Fruit fly (Drosophila melanogaster) whole organism, embryonic: Measurements from ENCODE around the gene Fas1.

Source experiments
- Awh ChIP-seq: fragments of 200-800 bp; sonication (Bioruptor generic); IDR thresholded peaks from 2 replicates; pipeline ENCODE4, ENCODE4 v1.3.6; 2022; ENCODE audit warnings: missing biosample characterization, missing genetic modification characterization
- B-H2 ChIP-seq: fragments of 200-800 bp; sonication (Bioruptor generic); optimal IDR thresholded peaks from 2 replicates; lab custom pipeline; 2018; ENCODE audit warnings: missing biosample characterization, mild to moderate bottlenecking, missing genetic modification characterization
- Bdp1 ChIP-seq: fragments of 200-800 bp; sonication (Bioruptor generic); optimal IDR thresholded peaks from 3 replicates; lab custom pipeline; 2016; ENCODE audit warnings: missing biosample characterization, missing genetic modification characterization
- C15 ChIP-seq: fragments of 200-800 bp; sonication (Bioruptor generic); IDR thresholded peaks from 3 replicates; pipeline ENCODE4 v1.3.6; 2022; ENCODE audit warnings: missing biosample characterization, missing genetic modification characterization
- CG1024 ChIP-seq: fragments of 200-800 bp; sonication (Bioruptor generic); IDR thresholded peaks from 2 replicates; pipeline ENCODE4 v1.3.6; 2022; ENCODE audit warnings: missing biosample characterization, missing genetic modification characterization
- CG10321 ChIP-seq: fragments of 200-800 bp; sonication (Bioruptor generic); IDR thresholded peaks from 2 replicates; pipeline ENCODE4 v1.3.6; 2022; ENCODE audit warnings: missing biosample characterization, missing genetic modification characterization
- CG12071 ChIP-seq: fragments of 200-800 bp; sonication (Bioruptor generic); optimal IDR thresholded peaks from 3 replicates; lab custom pipeline; 2018; ENCODE audit warnings: missing biosample characterization, mild to moderate bottlenecking, missing genetic modification characterization
- CG12104 ChIP-seq: fragments of 200-800 bp; sonication (Bioruptor generic); optimal IDR thresholded peaks from 3 replicates; lab custom pipeline; 2016; ENCODE audit warnings: missing biosample characterization, missing genetic modification characterization
- CG1792 ChIP-seq: fragments of 200-800 bp; sonication (Bioruptor generic); optimal IDR thresholded peaks from 2 replicates; lab custom pipeline; 2016; ENCODE audit warnings: missing biosample characterization, missing genetic modification characterization
- CG2889 ChIP-seq: fragments of 200-800 bp; sonication (Bioruptor generic); IDR thresholded peaks from 3 replicates; pipeline ENCODE4 v1.3.6; 2022; ENCODE audit warnings: missing biosample characterization, missing genetic modification characterization
- CG31388 ChIP-seq: fragments of 200-800 bp; sonication (Bioruptor generic); optimal IDR thresholded peaks from 2 replicates; lab custom pipeline; 2016; ENCODE audit warnings: missing biosample characterization, missing genetic modification characterization
- CG32532 ChIP-seq: fragments of 200-800 bp; sonication (Bioruptor generic); IDR thresholded peaks from 2 replicates; pipeline ENCODE4 v1.3.6; 2022; ENCODE audit warnings: missing biosample characterization, missing genetic modification characterization
- CG42726 ChIP-seq: fragments of 200-800 bp; sonication (Bioruptor generic); IDR thresholded peaks from 2 replicates; pipeline ENCODE4 v1.3.6; 2022; ENCODE audit warnings: missing biosample characterization, missing genetic modification characterization; ENCODE audit not compliant: partially characterized antibody
- CG4328 ChIP-seq: fragments of 200-800 bp; sonication (Bioruptor generic); optimal IDR thresholded peaks from 3 replicates; lab custom pipeline; 2017; ENCODE audit warnings: missing biosample characterization, missing genetic modification reagents, missing genetic modification characterization
- CG4730 ChIP-seq: fragments of 200-800 bp; sonication (Bioruptor generic); IDR thresholded peaks from 2 replicates; pipeline ENCODE4 v1.3.6; 2022; ENCODE audit warnings: missing biosample characterization, missing genetic modification characterization
- CG6791 ChIP-seq: fragments of 200-800 bp; sonication (Bioruptor generic); IDR thresholded peaks from 3 replicates; pipeline ENCODE4 v1.3.6; 2022; ENCODE audit warnings: missing biosample characterization, missing genetic modification characterization; ENCODE audit not compliant: partially characterized antibody
- CG8281 ChIP-seq: fragments of 200-800 bp; sonication (Bioruptor generic); optimal IDR thresholded peaks from 2 replicates; lab custom pipeline; 2018; ENCODE audit warnings: missing biosample characterization, mild to moderate bottlenecking, missing genetic modification characterization, moderate library complexity
- CG9609 ChIP-seq: fragments of 200-800 bp; sonication (Bioruptor generic); optimal IDR thresholded peaks from 3 replicates; lab custom pipeline; 2016; ENCODE audit warnings: missing biosample characterization, missing genetic modification characterization
- CG9876 ChIP-seq: fragments of 200-800 bp; sonication (Bioruptor generic); optimal IDR thresholded peaks from 2 replicates; lab custom pipeline; 2016; ENCODE audit warnings: missing biosample characterization, missing genetic modification characterization
- CG9932 ChIP-seq: fragments of 200-800 bp; sonication (Bioruptor generic); IDR thresholded peaks from 2 replicates; pipeline ENCODE4 v1.3.6; 2022; ENCODE audit warnings: missing biosample characterization, missing genetic modification characterization
- D19B ChIP-seq: fragments of 200-800 bp; sonication (Bioruptor generic); optimal IDR thresholded peaks from 2 replicates; lab custom pipeline; 2017; ENCODE audit warnings: missing biosample characterization, mild to moderate bottlenecking, missing genetic modification characterization
- Doc2 ChIP-seq: fragments of 200-800 bp; sonication (Bioruptor generic); IDR thresholded peaks from 2 replicates; pipeline ENCODE4 v1.3.6; 2022; ENCODE audit warnings: missing biosample characterization, missing genetic modification characterization
- H15 ChIP-seq: fragments of 200-800 bp; sonication (Bioruptor generic); IDR thresholded peaks from 3 replicates; pipeline ENCODE4 v1.3.6; 2022; ENCODE audit warnings: missing biosample characterization, missing genetic modification characterization
- H2.0 ChIP-seq: fragments of 200-800 bp; sonication (Bioruptor generic); IDR thresholded peaks from 2 replicates; pipeline ENCODE4 v1.3.6; 2022; ENCODE audit warnings: missing biosample characterization, missing genetic modification characterization
- HmgZ ChIP-seq: fragments of 200-800 bp; sonication (Bioruptor generic); optimal IDR thresholded peaks from 2 replicates; lab custom pipeline; 2018; ENCODE audit warnings: missing biosample characterization, mild to moderate bottlenecking, missing genetic modification characterization
- PHDP ChIP-seq: fragments of 200-800 bp; sonication (Bioruptor generic); optimal IDR thresholded peaks from 3 replicates; lab custom pipeline; 2018; ENCODE audit warnings: missing biosample characterization, mild to moderate bottlenecking, missing genetic modification characterization, moderate library complexity
- Pdp1 ChIP-seq, 2 experiments: fragments of 200-800 bp; sonication (Bioruptor generic); optimal IDR thresholded peaks; 3 replicates each; lab custom pipeline; 2016; ENCODE audit warnings: missing biosample characterization in 2 of 2, missing genetic modification characterization in 2 of 2, mild to moderate bottlenecking in 1 of 2, moderate library complexity in 1 of 2
- Stat92E ChIP-seq, 3 experiments: fragments of >200 bp in 2 of 3; fragments of 200-800 bp in 1 of 3; sonication (Bioruptor generic) in 1 of 3; optimal IDR thresholded peaks; 2 replicates each; lab custom pipeline; 2017 to 2019; ENCODE audit warnings: missing biosample characterization in 3 of 3, missing genetic modification characterization in 3 of 3, mild to moderate bottlenecking in 1 of 3, moderate library complexity in 1 of 3
- Usf ChIP-seq: fragments of 200-800 bp; sonication (Bioruptor generic); optimal IDR thresholded peaks from 2 replicates; lab custom pipeline; 2017; ENCODE audit warnings: missing genotype, missing biosample characterization, missing genetic modification characterization
- Xbp1 ChIP-seq: fragments of 200-800 bp; sonication (Bioruptor generic); optimal IDR thresholded peaks from 3 replicates; lab custom pipeline; 2016; ENCODE audit warnings: missing biosample characterization, mild to moderate bottlenecking, missing genetic modification characterization
- YL-1 ChIP-seq: fragments of 200-800 bp; sonication (Bioruptor generic); optimal IDR thresholded peaks from 3 replicates; lab custom pipeline; 2017; ENCODE audit warnings: missing biosample characterization, mild to moderate bottlenecking, missing genetic modification characterization
- amos ChIP-seq: fragments of 200-800 bp; sonication (Bioruptor generic); IDR thresholded peaks from 2 replicates; pipeline ENCODE4 v1.3.6; 2022; ENCODE audit warnings: missing biosample characterization, missing genetic modification characterization; ENCODE audit not compliant: partially characterized antibody
- bowl ChIP-seq: fragments of 200-800 bp; sonication (Bioruptor generic); IDR thresholded peaks from 2 replicates; pipeline ENCODE4 v1.3.6; 2022; ENCODE audit warnings: missing biosample characterization, missing genetic modification characterization
- btn ChIP-seq: fragments of 200-800 bp; sonication (Bioruptor generic); optimal IDR thresholded peaks from 2 replicates; lab custom pipeline; 2016; ENCODE audit warnings: missing biosample characterization, missing genetic modification characterization
- crc ChIP-seq: fragments of 200-800 bp; sonication (Bioruptor generic); optimal IDR thresholded peaks from 2 replicates; lab custom pipeline; 2016; ENCODE audit warnings: missing biosample characterization, missing genetic modification characterization
- ftz-f1 ChIP-seq: fragments of 200-800 bp; sonication (Bioruptor generic); optimal IDR thresholded peaks from 2 replicates; lab custom pipeline; 2016; ENCODE audit warnings: missing biosample characterization, missing genetic modification characterization
- ind ChIP-seq: fragments of 200-800 bp; sonication (Bioruptor generic); optimal IDR thresholded peaks from 3 replicates; lab custom pipeline; 2016; ENCODE audit warnings: missing biosample characterization, missing genetic modification characterization
- nau ChIP-seq: fragments of 200-800 bp; sonication (Bioruptor generic); optimal IDR thresholded peaks from 3 replicates; lab custom pipeline; 2017; ENCODE audit warnings: missing biosample characterization, mild to moderate bottlenecking, missing genetic modification characterization, missing genetic modification reagents
- oc ChIP-seq: fragments of 200-800 bp; sonication (Bioruptor generic); optimal IDR thresholded peaks from 2 replicates; lab custom pipeline; 2018; ENCODE audit warnings: missing biosample characterization, mild to moderate bottlenecking, missing genetic modification characterization, moderate library complexity
- otp ChIP-seq: fragments of 200-800 bp; sonication (Bioruptor generic); IDR thresholded peaks from 3 replicates; pipeline ENCODE4, ENCODE4 v1.3.6; 2022; ENCODE audit warnings: missing biosample characterization, missing genetic modification characterization
- pnt ChIP-seq: fragments of 200-800 bp; sonication (Bioruptor generic); optimal IDR thresholded peaks from 3 replicates; lab custom pipeline; 2016; ENCODE audit warnings: missing biosample characterization, missing genetic modification characterization
- pros ChIP-seq: fragments of 200-800 bp; sonication (Bioruptor generic); optimal IDR thresholded peaks from 3 replicates; lab custom pipeline; 2019; ENCODE audit warnings: missing biosample characterization, mild to moderate bottlenecking, missing genetic modification characterization, moderate library complexity
- repo ChIP-seq: fragments of 200-800 bp; sonication (Bioruptor generic); optimal IDR thresholded peaks from 2 replicates; lab custom pipeline; 2016; ENCODE audit warnings: missing biosample characterization, missing genetic modification characterization
- shn ChIP-seq: fragments of 200-800 bp; sonication (Bioruptor generic); optimal IDR thresholded peaks from 3 replicates; lab custom pipeline; 2016; ENCODE audit warnings: missing biosample characterization, missing genetic modification characterization
- sna ChIP-seq: fragments of 200-800 bp; sonication (Bioruptor generic); IDR thresholded peaks from 2 replicates; pipeline ENCODE4 v1.3.6; 2022; ENCODE audit warnings: missing biosample characterization, missing genetic modification characterization; ENCODE audit not compliant: partially characterized antibody
- sob ChIP-seq: fragments of 200-800 bp; sonication (Bioruptor generic); IDR thresholded peaks from 2 replicates; pipeline ENCODE4 v1.3.6; 2022; ENCODE audit warnings: missing biosample characterization, missing genetic modification characterization
- tgo ChIP-seq: fragments of 200-800 bp; sonication (Bioruptor generic); IDR thresholded peaks from 3 replicates; pipeline ENCODE4 v1.3.6; 2022; ENCODE audit warnings: missing biosample characterization, missing genetic modification characterization
- usp ChIP-seq: fragments of >200 bp; optimal IDR thresholded peaks from 2 replicates; lab custom pipeline; 2017; ENCODE audit warnings: missing biosample characterization, missing genetic modification characterization
- zen ChIP-seq: fragments of 200-800 bp; sonication (Bioruptor generic); optimal IDR thresholded peaks from 3 replicates; lab custom pipeline; 2018; ENCODE audit warnings: missing biosample characterization, mild to moderate bottlenecking, missing genetic modification characterization, moderate library complexity

Fas1 gene

DNA sequence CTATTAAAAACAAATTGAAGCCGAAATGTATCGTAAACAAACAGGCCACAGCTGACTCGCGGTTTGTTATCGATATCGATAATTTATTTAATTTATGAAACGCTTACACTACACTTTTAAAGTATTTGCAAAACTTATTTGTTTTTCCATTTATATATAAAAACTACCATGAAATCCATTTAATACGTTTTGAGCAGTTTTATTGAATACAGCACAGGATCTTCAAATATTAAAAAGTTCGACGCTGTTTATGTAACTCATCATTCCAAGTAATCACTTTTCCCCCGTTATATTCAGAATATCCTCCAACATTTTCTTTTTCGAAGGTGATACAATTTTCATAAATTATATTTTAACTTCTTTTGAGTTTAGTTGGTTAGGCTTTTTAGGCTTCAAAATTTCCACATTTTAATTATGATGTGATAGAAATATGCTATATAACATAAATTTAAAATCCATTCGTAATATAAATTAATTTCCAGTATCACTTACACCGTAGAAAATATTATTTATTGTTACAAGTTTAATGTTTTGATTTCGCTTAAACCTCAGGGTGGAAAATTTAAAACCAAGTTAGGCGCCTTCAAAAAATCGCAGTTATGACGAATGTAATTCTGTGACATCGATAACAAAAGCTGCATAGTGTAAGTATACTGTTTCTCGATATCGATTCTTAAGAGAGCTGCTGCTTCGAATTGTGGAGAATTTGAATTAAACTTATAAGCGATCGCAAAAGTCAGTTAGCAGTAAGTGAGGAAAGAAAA, 22.1 kb downstream of the Fas1 start, which contains the start of the genes CG10324 and CCT3 (continued):
- TF ChIP-seq CG2889 (GFP tag; lab: Robert Waterston, UW) (no peak), CG12104 (GFP tag; lab: Kevin White, UChicago) (peak; percentile 66), CG12071 (GFP tag; lab: Kevin White, UChicago) (no peak), oc (no peak), usp (GFP tag; lab: Kevin White, UChicago) (no peak), D19B (peak; percentile 57), CG9876 (GFP tag; lab: Kevin White, UChicago) (no peak), shn (GFP tag; lab: Kevin White, UChicago) (peak; percentile 23), sob (peak; percentile 34; the same call in 1 of the 2 replicates), Pdp1 (GFP tag; optimal IDR thresholded peaks at IDR 0.05; lab: Kevin White, UChicago) (peak; percentile 36 to 64), Awh (GFP tag; lab: Robert Waterston, UW) (peak; percentile 56), CG6791 (GFP tag; lab: Robert Waterston, UW) (peak; percentile 76), H15 (GFP tag; lab: Robert Waterston, UW) (no peak; the same call in 2 of the 3 replicates), CG9609 (GFP tag; lab: Kevin White, UChicago) (peak; percentile 44), CG32532 (peak; percentile 74), pros (GFP tag; lab: Kevin White, UChicago) (no peak), Doc2 (GFP tag; lab: Robert Waterston, UW) (no peak), H2.0 (peak; percentile 59), amos (peak; percentile 72), bowl (GFP tag; lab: Robert Waterston, UW) (no peak), crc (GFP tag; lab: Kevin White, UChicago) (no peak), CG1792 (peak; percentile 9), Bdp1 (GFP tag; lab: Kevin White, UChicago) (no peak), sna (GFP tag; lab: Robert Waterston, UW) (peak; percentile 66), C15 (GFP tag; lab: Robert Waterston, UW) (0 out of 3 replicates have a peak, but pooled peaks have one; percentile 34), CG1024 (GFP tag; lab: Robert Waterston, UW) (peak; percentile 43; the same call in 1 of the 2 replicates), HmgZ (tag; lab: Kevin White, UChicago) (peak; percentile 38), zen (tag; lab: Kevin White, UChicago) (peak; percentile 41), CG31388 (GFP tag; lab: Kevin White, UChicago) (no peak), CG4730 (GFP tag; lab: Robert Waterston, UW) (no peak), B-H2 (GFP tag; lab: Kevin White, UChicago) (peak; percentile 73), CG10321 (GFP tag; lab: Robert Waterston, UW) (no peak), YL-1 (GFP tag; lab: Kevin White, UChicago) (no peak), nau (GFP tag; lab: Kevin White, UChicago) (no peak), otp (GFP tag; lab: Robert Waterston, UW) (no peak), repo (peak; percentile 7), Usf (peak; percentile 9), CG4328 (GFP tag; lab: Kevin White, UChicago) (peak; percentile 61), btn (GFP tag; lab: Kevin White, UChicago) (no peak), Xbp1 (peak; percentile 70), pnt (GFP tag; lab: Kevin White, UChicago) (peak; percentile 45), CG9932 (GFP tag; lab: Robert Waterston, UW) (peak; percentile 61), PHDP (tag; lab: Kevin White, UChicago) (peak; percentile 75), tgo (GFP tag; lab: Robert Waterston, UW) (peak; percentile 47; the same call in 1 of the 3 replicates), Stat92E (GFP tag; optimal IDR thresholded peaks at IDR 0.05; lab: Kevin White, UChicago) (no peak), ind (GFP tag; lab: Kevin White, UChicago) (peak; percentile 59), CG42726 (GFP tag; lab: Robert Waterston, UW) (no peak; the same call in 1 of the 2 replicates), ftz-f1 (GFP tag; lab: Kevin White, UChicago) (no peak), CG8281 (tag; lab: Kevin White, UChicago) (no peak)
